Worm (Caenorhabditis elegans) whole organism, late embryonic: ENCODE results near the gene C03C10.5.

Experiments used
- F13H6.1 ChIP-seq: sonication (generic microtip); optimal IDR thresholded peaks from 2 replicates; lab custom pipeline; 2016; ENCODE audit warnings: missing genetic modification characterization, missing compliant biosample characterization
- K09A11.1 ChIP-seq: sonication (generic microtip); optimal IDR thresholded peaks from 2 replicates; lab custom pipeline; 2017; ENCODE audit warnings: antibody characterized with exemption, mild to moderate bottlenecking, missing genetic modification characterization, missing compliant biosample characterization; ENCODE audit not compliant: insufficient read depth
- Y22D7AL.16 ChIP-seq: sonication (generic microtip); optimal IDR thresholded peaks from 2 replicates; lab custom pipeline; 2016; ENCODE audit warnings: missing genetic modification characterization, missing compliant biosample characterization
- ahr-1 ChIP-seq: sonication (generic microtip); optimal IDR thresholded peaks from 2 replicates; lab custom pipeline; 2016; ENCODE audit warnings: missing genetic modification characterization, missing compliant biosample characterization
- ama-1 ChIP-seq: fragments of 150-350 bp; optimal IDR thresholded peaks from 2 replicates; lab custom pipeline; 2014
- ceh-18 ChIP-seq: sonication (generic microtip); optimal IDR thresholded peaks from 2 replicates; lab custom pipeline; 2016; ENCODE audit warnings: missing genetic modification characterization, missing compliant biosample characterization
- ceh-22 ChIP-seq: sonication (generic microtip); optimal IDR thresholded peaks from 2 replicates; lab custom pipeline; 2017; ENCODE audit warnings: missing biosample characterization, missing genetic modification characterization
- ceh-30 ChIP-seq: fragments of 150-350 bp; optimal IDR thresholded peaks from 2 replicates; lab custom pipeline; 2014; ENCODE audit warnings: missing biosample characterization, missing genetic modification characterization
- ceh-45 ChIP-seq: fragments of 200-800 bp; sonication (Bioruptor generic); IDR thresholded peaks from 2 replicates; pipeline ENCODE4 v1.3.6; 2022; ENCODE audit warnings: missing genetic modification reagents, missing genetic modification characterization, missing compliant biosample characterization
- che-1 ChIP-seq: sonication (generic microtip); optimal IDR thresholded peaks from 2 replicates; lab custom pipeline; 2016; ENCODE audit warnings: mild to moderate bottlenecking, missing genetic modification characterization, missing compliant biosample characterization
- eyg-1 ChIP-seq: sonication (generic microtip); optimal IDR thresholded peaks from 2 replicates; lab custom pipeline; 2016; ENCODE audit warnings: missing genotype, missing genetic modification characterization, missing compliant biosample characterization
- fkh-6 ChIP-seq: sonication (generic microtip); optimal IDR thresholded peaks from 2 replicates; lab custom pipeline; 2016; ENCODE audit warnings: missing genetic modification characterization, missing compliant biosample characterization
- hlh-13 ChIP-seq: fragments of 200-800 bp; sonication (Bioruptor generic); optimal IDR thresholded peaks from 2 replicates; lab custom pipeline; 2018; ENCODE audit warnings: mild to moderate bottlenecking, missing genetic modification characterization, missing compliant biosample characterization
- hlh-15 ChIP-seq: sonication (generic microtip); optimal IDR thresholded peaks from 2 replicates; lab custom pipeline; 2016; ENCODE audit warnings: missing genetic modification characterization, missing compliant biosample characterization
- hlh-6 ChIP-seq: sonication (generic microtip); optimal IDR thresholded peaks from 2 replicates; lab custom pipeline; 2016; ENCODE audit warnings: missing genotype, missing genetic modification characterization, missing compliant biosample characterization
- lim-6 ChIP-seq: sonication (generic microtip); optimal IDR thresholded peaks from 2 replicates; lab custom pipeline; 2016; ENCODE audit warnings: missing genetic modification characterization, missing compliant biosample characterization
- lin-11 ChIP-seq: fragments of 200-800 bp; sonication (Bioruptor generic); optimal IDR thresholded peaks from 2 replicates; lab custom pipeline; 2018; ENCODE audit warnings: mild to moderate bottlenecking, missing genetic modification characterization, missing compliant biosample characterization
- nfya-1 ChIP-seq: sonication (generic microtip); optimal IDR thresholded peaks from 2 replicates; lab custom pipeline; 2017; ENCODE audit warnings: missing genetic modification characterization, mild to moderate bottlenecking, missing compliant biosample characterization, antibody characterized with exemption, moderate library complexity
- nhr-11 ChIP-seq: fragments of 150-350 bp; optimal IDR thresholded peaks from 2 replicates; lab custom pipeline; 2014; ENCODE audit warnings: missing biosample characterization, missing genetic modification characterization
- odd-2 ChIP-seq: sonication (generic microtip); optimal IDR thresholded peaks from 2 replicates; lab custom pipeline; 2017; ENCODE audit warnings: antibody characterized with exemption, mild to moderate bottlenecking, missing genetic modification characterization, missing compliant biosample characterization
- pax-1 ChIP-seq: fragments of 150-350 bp; optimal IDR thresholded peaks from 2 replicates; lab custom pipeline; 2014; ENCODE audit warnings: missing biosample characterization, missing genetic modification characterization
- pha-4 ChIP-seq: fragments of 150-350 bp; optimal IDR thresholded peaks from 2 replicates; lab custom pipeline; 2018; ENCODE audit warnings: missing biosample characterization, missing genetic modification reagents, missing genetic modification characterization
- sdc-2 ChIP-seq: sonication (generic microtip); optimal IDR thresholded peaks from 2 replicates; lab custom pipeline; 2016; ENCODE audit warnings: missing genotype, missing genetic modification characterization, missing compliant biosample characterization
- sox-4 ChIP-seq: sonication (generic microtip); optimal IDR thresholded peaks from 2 replicates; lab custom pipeline; 2017; ENCODE audit warnings: mild to moderate bottlenecking, missing genetic modification characterization, inconsistent platforms, missing compliant biosample characterization
- syd-9 ChIP-seq: sonication (generic microtip); optimal IDR thresholded peaks from 2 replicates; lab custom pipeline; 2016; ENCODE audit warnings: mild to moderate bottlenecking, missing genetic modification characterization, moderate library complexity, missing compliant biosample characterization
- ttx-3 ChIP-seq: sonication (generic microtip); optimal IDR thresholded peaks from 2 replicates; lab custom pipeline; 2016; ENCODE audit warnings: missing genetic modification reagents, missing genetic modification characterization, missing compliant biosample characterization
- unc-42 ChIP-seq: sonication (generic microtip); optimal IDR thresholded peaks from 2 replicates; lab custom pipeline; 2016; ENCODE audit warnings: missing genotype, missing genetic modification characterization, missing compliant biosample characterization
- unc-55 ChIP-seq: sonication (generic microtip); optimal IDR thresholded peaks from 2 replicates; lab custom pipeline; 2017; ENCODE audit warnings: missing biosample characterization, missing genetic modification reagents, missing genetic modification characterization
- unc-86 ChIP-seq: sonication (generic microtip); optimal IDR thresholded peaks from 2 replicates; lab custom pipeline; 2016; ENCODE audit warnings: missing genetic modification characterization, missing compliant biosample characterization
- zip-5 ChIP-seq: sonication (generic microtip); optimal IDR thresholded peaks from 2 replicates; lab custom pipeline; 2016; ENCODE audit warnings: missing genetic modification characterization, missing compliant biosample characterization

Gene C03C10.5

ce11 chrIII:4119736-4120135 is 27.8 kb upstream of the C03C10.5 start:
- TF ChIP-seq hlh-6, result no peak
- peak; percentile 75 for TF ChIP-seq unc-42 (tag; lab: Kevin White, UChicago)

- TF ChIP-seq ahr-1 (tag; lab: Kevin White, UChicago) (no peak), sdc-2 (no peak), odd-2 (tag; lab: Kevin White, UChicago) (no peak), ceh-30 (tag; lab: Kevin White, UChicago) (no peak), unc-42 (tag; lab: Kevin White, UChicago) (no peak), pax-1 (tag; lab: Kevin White, UChicago) (no peak), pha-4 (tag; lab: Kevin White, UChicago) (no peak), zip-5 (tag; lab: Kevin White, UChicago) (no peak), hlh-13 (GFP tag; lab: Kevin White, UChicago) (no peak), ceh-22 (tag; lab: Kevin White, UChicago) (no peak), Y22D7AL.16 (tag; lab: Kevin White, UChicago) (no peak)
These were observed 23.2 kb upstream of the C03C10.5 start, which contains the start of gene unc-103 for ce11 chrIII:4115085-4115484. unc-103 (plus strand) TSS chrIII:4115385.

- TF ChIP-seq ceh-18 (peak; percentile 67), unc-55 (GFP tag; lab: Kevin White, UChicago) (peak; percentile 86), K09A11.1 (tag; lab: Kevin White, UChicago) (no peak), ahr-1 (tag; lab: Kevin White, UChicago) (no peak)
- TF ChIP-seq, all 69 proteins: peak for 2
These were observed 21.7 kb upstream of the C03C10.5 start for ce11 chrIII:4113594-4113993.

- TF ChIP-seq nfya-1 (tag; lab: Kevin White, UChicago), result peak; percentile 57
- TF ChIP-seq syd-9 (tag; lab: Kevin White, UChicago), result no peak
These were observed 16.1 kb upstream of the C03C10.5 start for ce11 chrIII:4107929-4108520.

- TF ChIP-seq F13H6.1 (tag; lab: Kevin White, UChicago) (no peak), unc-42 (tag; lab: Kevin White, UChicago) (peak; percentile 27), pax-1 (tag; lab: Kevin White, UChicago) (no peak), nhr-11 (tag; lab: Kevin White, UChicago) (no peak)
These were observed 15.3 kb upstream of the C03C10.5 start for ce11 chrIII:4107227-4107626.

ce11 chrIII:4106611-4107010 is 14.7 kb upstream of the C03C10.5 start:
- TF ChIP-seq pax-1 (tag; lab: Kevin White, UChicago) (no peak), ceh-45 (GFP tag; lab: Robert Waterston, UW) (no peak), nfya-1 (tag; lab: Kevin White, UChicago) (no peak), ttx-3 (tag; lab: Kevin White, UChicago) (no peak), hlh-15 (tag; lab: Kevin White, UChicago) (no peak), pha-4 (tag; lab: Kevin White, UChicago) (no peak), hlh-6 (no peak), unc-86 (tag; lab: Kevin White, UChicago) (no peak), che-1 (tag; lab: Kevin White, UChicago) (no peak), fkh-6 (tag; lab: Kevin White, UChicago) (no peak), sox-4 (tag; lab: Kevin White, UChicago) (no peak), eyg-1 (tag; lab: Kevin White, UChicago) (no peak)

ce11 chrIII:4103171-4103570 is 11.3 kb upstream of the C03C10.5 start:
- TF ChIP-seq Y22D7AL.16 (tag; lab: Kevin White, UChicago), result no peak
- TF ChIP-seq unc-42 (tag; lab: Kevin White, UChicago), result peak; percentile 77
- no peak for TF ChIP-seq lim-6 (tag; lab: Kevin White, UChicago)
- no peak for TF ChIP-seq ama-1
- TF ChIP-seq lin-11 (tag; lab: Kevin White, UChicago), result no peak
